Worm (Caenorhabditis elegans): Measurements from ENCODE around the gene his-48.

DNA sequence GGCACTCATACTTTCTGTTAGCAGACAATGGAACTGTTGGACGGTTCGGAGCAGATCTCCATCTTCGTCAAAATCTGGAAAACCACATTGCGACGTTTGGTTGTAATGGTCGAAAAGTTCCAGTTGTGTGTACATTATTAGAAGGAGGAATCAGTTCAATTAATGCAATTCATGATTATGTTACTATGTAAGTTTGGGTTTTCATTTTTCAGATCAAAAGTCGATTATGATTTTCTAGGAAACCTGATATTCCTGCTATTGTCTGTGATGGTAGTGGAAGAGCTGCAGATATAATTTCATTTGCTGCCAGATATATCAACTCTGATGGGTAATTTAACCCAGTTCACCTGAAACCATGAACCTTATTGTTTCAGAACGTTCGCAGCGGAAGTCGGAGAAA lies 48.5 kb upstream of the his-48 start:
- TF ChIP-seq nhr-237 (tag; optimal IDR thresholded peaks at IDR 0.05) (no peak), nhr-76 (tag; optimal IDR thresholded peaks at IDR 0.05) (no peak), nhr-28 (tag; optimal IDR thresholded peaks at IDR 0.05) (no peak), unc-62 (GFP tag; optimal IDR thresholded peaks at IDR 0.05) (no peak), ztf-11 (tag; optimal IDR thresholded peaks at IDR 0.05) (no peak), nhr-12 (tag; optimal IDR thresholded peaks at IDR 0.05) (no peak), lsy-2 (tag; optimal IDR thresholded peaks at IDR 0.05) (no peak), pha-4 (tag; optimal IDR thresholded peaks at IDR 0.05) (no peak), unc-39 (tag; optimal IDR thresholded peaks at IDR 0.05) (no peak), M03D4.4 (tag; optimal IDR thresholded peaks at IDR 0.05) (no peak), blmp-1 (tag; optimal IDR thresholded peaks at IDR 0.05) (no peak)
